Worm (Caenorhabditis elegans) whole organism, L2 larva: Measurements from ENCODE around the gene cyn-6.

Experiments used
- alr-1 ChIP-seq: fragments of 150-350 bp; optimal IDR thresholded peaks from 2 replicates; lab custom pipeline; 2014; ENCODE audit warnings: missing biosample characterization, missing genetic modification characterization
- ceh-16 ChIP-seq: fragments of 150-350 bp; optimal IDR thresholded peaks from 2 replicates; lab custom pipeline; 2014; ENCODE audit warnings: missing biosample characterization, missing genetic modification characterization
- dmd-4 ChIP-seq: sonication (generic microtip); optimal IDR thresholded peaks from 2 replicates; lab custom pipeline; 2017; ENCODE audit warnings: missing biosample characterization, missing genetic modification characterization
- lin-13 ChIP-seq: fragments of 150-350 bp; optimal IDR thresholded peaks from 2 replicates; lab custom pipeline; 2014; ENCODE audit warnings: missing biosample characterization, missing genetic modification reagents, missing genetic modification characterization
- lin-39 ChIP-seq: fragments of 150-350 bp; optimal IDR thresholded peaks from 2 replicates; lab custom pipeline; 2014; ENCODE audit warnings: missing biosample characterization, missing genetic modification reagents, missing genetic modification characterization
- mdl-1 ChIP-seq, 2 experiments: fragments of 150-350 bp in 1 of 2; sonication (generic microtip) in 1 of 2; optimal IDR thresholded peaks; 2 replicates each; lab custom pipeline; 2017; ENCODE audit warnings: missing biosample characterization in 2 of 2, missing genetic modification characterization in 2 of 2
- nhr-12 ChIP-seq: fragments of 150-350 bp; optimal IDR thresholded peaks from 2 replicates; lab custom pipeline; 2014; ENCODE audit warnings: missing biosample characterization, missing genetic modification characterization
- nhr-237 ChIP-seq: fragments of 150-350 bp; optimal IDR thresholded peaks from 2 replicates; lab custom pipeline; 2014; ENCODE audit warnings: missing biosample characterization, missing genetic modification characterization
- ztf-11 ChIP-seq: sonication (generic microtip); optimal IDR thresholded peaks from 2 replicates; lab custom pipeline; 2017; ENCODE audit warnings: missing biosample characterization, missing genetic modification characterization

- no peak for TF ChIP-seq ztf-11 (tag; lab: Kevin White, UChicago)
- TF ChIP-seq mdl-1 (tag; optimal IDR thresholded peaks at IDR 0.05; lab: Kevin White, UChicago): no peak
- no peak for TF ChIP-seq dmd-4 (tag; lab: Kevin White, UChicago)
- TF ChIP-seq lin-39 (tag; lab: Kevin White, UChicago): no peak
- no peak for TF ChIP-seq ceh-16 (tag; lab: Kevin White, UChicago)
- no peak for TF ChIP-seq lin-13 (GFP tag; lab: Kevin White, UChicago)
- TF ChIP-seq nhr-12: no peak
- no peak for TF ChIP-seq alr-1 (tag; lab: Kevin White, UChicago)
- no peak for TF ChIP-seq nhr-237
These were observed 24.3 kb downstream of the cyn-6 start for ce11 chrIII:797507-797906.
